Fruit fly (Drosophila melanogaster): ENCODE results near the gene CG8500.

CG8500 gene

DNA sequence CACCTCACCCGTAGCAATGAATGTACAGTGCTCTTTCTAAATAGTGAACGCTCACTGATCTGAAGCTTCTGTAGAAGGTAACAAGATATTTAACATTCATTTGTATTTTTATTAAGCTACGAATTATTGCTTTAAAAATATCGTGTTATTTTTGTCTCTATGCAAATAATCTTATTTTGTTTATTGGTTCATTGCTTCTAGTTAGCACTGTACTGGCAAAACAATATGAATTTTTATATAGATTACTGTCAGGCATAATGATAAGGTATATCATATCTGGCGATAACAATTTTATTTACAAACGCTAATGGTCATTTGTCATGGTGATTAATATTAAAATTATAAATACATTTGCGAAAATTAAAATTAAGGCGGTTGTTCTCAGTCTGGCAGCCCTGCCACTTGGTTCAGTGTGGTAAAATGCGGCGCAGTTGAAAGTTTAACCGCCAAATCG is 12.9 kb upstream of the CG8500 start, which contains the start of gene CG9471 (continued):
- TF ChIP-seq bab2 (GFP tag; optimal IDR thresholded peaks at IDR 0.05) (peak; percentile 87), Eip74EF (GFP tag; optimal IDR thresholded peaks at IDR 0.05) (peak in 1 of 2 experiments; percentile 90), maf-S (GFP tag; optimal IDR thresholded peaks at IDR 0.05) (peak; percentile 86), CG17802 (tag; optimal IDR thresholded peaks at IDR 0.05) (peak; percentile 50), vfl (GFP tag; optimal IDR thresholded peaks at IDR 0.05) (peak; percentile 82), oc (tag; optimal IDR thresholded peaks at IDR 0.05) (peak; percentile 83), CG14050 (GFP tag; IDR thresholded peaks at IDR 0.05) (peak; percentile 90), run (tag; optimal IDR thresholded peaks at IDR 0.05) (peak; percentile 75), CG10959 (GFP tag; IDR thresholded peaks at IDR 0.05) (peak; percentile 81), D19B (GFP tag; optimal IDR thresholded peaks at IDR 0.05) (peak; percentile 78), jigr1 (GFP tag; IDR thresholded peaks at IDR 0.05) (peak; percentile 80; the same call in 2 of the 3 replicates), Dll (GFP tag; IDR thresholded peaks at IDR 0.05; ENCODE audit: partially characterized antibody) (no peak), kah (GFP tag; optimal IDR thresholded peaks at IDR 0.05) (peak; percentile 76), ATbp (GFP tag; optimal IDR thresholded peaks at IDR 0.05) (peak; percentile 88), CG7745 (tag; optimal IDR thresholded peaks at IDR 0.05) (peak; percentile 58), CG7556 (GFP tag; optimal IDR thresholded peaks at IDR 0.05) (peak; percentile 90), CG9437 (GFP tag; optimal IDR thresholded peaks at IDR 0.05) (peak; percentile 82), knrl (GFP tag; IDR thresholded peaks at IDR 0.05; ENCODE audit: partially characterized antibody) (no peak), Gsc (GFP tag; IDR thresholded peaks at IDR 0.05) (peak; percentile 70), pnt (GFP tag; optimal IDR thresholded peaks at IDR 0.05) (peak; percentile 89), Mrtf (GFP tag; IDR thresholded peaks at IDR 0.05) (peak; percentile 85), bowl (GFP tag; IDR thresholded peaks at IDR 0.05) (peak; percentile 85), CG30431 (GFP tag; optimal IDR thresholded peaks at IDR 0.05) (peak; percentile 72), CrebB (tag; optimal IDR thresholded peaks at IDR 0.05) (peak; percentile 88), CG1603 (tag; optimal IDR thresholded peaks at IDR 0.05) (peak; percentile 84), luna (GFP tag; optimal IDR thresholded peaks at IDR 0.05) (peak; percentile 72), Usf (GFP tag; optimal IDR thresholded peaks at IDR 0.05) (peak; percentile 73), lilli (GFP tag; optimal IDR thresholded peaks at IDR 0.05) (peak; percentile 96), TFAM (GFP tag; optimal IDR thresholded peaks at IDR 0.05) (peak; percentile 38), CG15269 (tag; optimal IDR thresholded peaks at IDR 0.05) (peak; percentile 95), CG2120 (GFP tag; optimal IDR thresholded peaks at IDR 0.05) (peak; percentile 96), Asciz (GFP tag; optimal IDR thresholded peaks at IDR 0.05) (peak; percentile 81), HmgD (GFP tag; optimal IDR thresholded peaks at IDR 0.05) (peak; percentile 47), CG14860 (GFP tag; IDR thresholded peaks at IDR 0.05; ENCODE audit: partially characterized antibody) (no peak), Fer2 (tag; optimal IDR thresholded peaks at IDR 0.05) (peak; percentile 85), sob (GFP tag; IDR thresholded peaks at IDR 0.05) (peak; percentile 94), CG13287 (GFP tag; IDR thresholded peaks at IDR 0.05; ENCODE audit: partially characterized antibody) (peak; percentile 30; the same call in 1 of the 2 replicates), CG1602 (GFP tag; optimal IDR thresholded peaks at IDR 0.05) (peak; percentile 87), CG4360 (GFP tag; IDR thresholded peaks at IDR 0.05) (peak; percentile 61), lmd (GFP tag; IDR thresholded peaks at IDR 0.05) (peak; percentile 92), peb (GFP tag; IDR thresholded peaks at IDR 0.05) (peak; percentile 88), mld (GFP tag; IDR thresholded peaks at IDR 0.05; ENCODE audit: partially characterized antibody) (no peak), Lim3 (GFP tag; IDR thresholded peaks at IDR 0.05) (peak; percentile 65; the same call in 1 of the 2 replicates), fu2 (GFP tag; optimal IDR thresholded peaks at IDR 0.05) (peak; percentile 90), Dp (GFP tag; optimal IDR thresholded peaks at IDR 0.05) (peak; percentile 90), Stat92E (GFP tag; optimal IDR thresholded peaks at IDR 0.05) (peak in 1 of 3 experiments; percentile 71), ab (GFP tag; optimal IDR thresholded peaks at IDR 0.05) (peak; percentile 43), ERR (GFP tag; optimal IDR thresholded peaks at IDR 0.05) (peak; percentile 90), tx (GFP tag; optimal IDR thresholded peaks at IDR 0.05) (peak; percentile 88), CG4282 (GFP tag; optimal IDR thresholded peaks at IDR 0.05) (peak; percentile 65)

Data from whole organism, embryonic.